Fruit fly (Drosophila melanogaster) S2 (cell line): ENCODE measurements around the gene Rpn10.

Experiments used
- CG8478 ChIP-seq: fragments of >200 bp; optimal IDR thresholded peaks from 2 replicates; lab custom pipeline; 2018
- CTCF ChIP-seq, 2 experiments: fragments of >200 bp; optimal IDR thresholded peaks; 2 replicates each; lab custom pipeline; 2018

DNA sequence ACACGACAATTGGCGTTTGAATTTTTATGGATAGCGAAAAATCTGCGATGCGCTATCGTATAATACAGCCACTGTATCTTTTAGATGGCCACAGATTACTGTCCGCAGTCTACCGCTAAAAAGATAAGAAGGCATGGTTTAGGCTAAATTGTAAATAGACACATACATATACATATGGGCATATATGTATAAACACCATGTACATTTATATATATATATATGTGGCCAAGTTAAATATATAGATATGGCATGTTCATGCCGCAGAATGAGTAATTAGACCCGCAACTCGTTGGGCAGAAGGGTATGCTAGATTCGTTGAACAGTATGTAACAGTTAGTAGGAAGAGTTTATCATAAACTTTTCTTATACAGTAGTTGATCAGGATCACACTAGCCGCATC lies 25.3 kb downstream of the Rpn10 start, which contains the start of gene CapaR:
- no peak for TF ChIP-seq CTCF (optimal IDR thresholded peaks at IDR 0.05; lab: Kevin White, UChicago)
- no peak for TF ChIP-seq CG8478 (lab: Kevin White, UChicago)
